Worm (Caenorhabditis elegans) whole organism, L3 larva: ENCODE data around the gene R03H10.7.

Experiments used
- R02D3.7 ChIP-seq: fragments of 150-350 bp; optimal IDR thresholded peaks from 2 replicates; lab custom pipeline; 2014; ENCODE audit warnings: missing biosample characterization, missing genetic modification characterization
- fos-1 ChIP-seq: fragments of 150-350 bp; optimal IDR thresholded peaks from 2 replicates; lab custom pipeline; 2014; ENCODE audit warnings: missing biosample characterization, missing genetic modification characterization
- nhr-12 ChIP-seq: fragments of 150-350 bp; optimal IDR thresholded peaks from 2 replicates; lab custom pipeline; 2014; ENCODE audit warnings: missing biosample characterization, missing genetic modification characterization
- nhr-43 ChIP-seq: sonication (generic microtip); optimal IDR thresholded peaks from 2 replicates; lab custom pipeline; 2016; ENCODE audit warnings: mild to moderate bottlenecking, missing genetic modification characterization, missing compliant biosample characterization; ENCODE audit not compliant: poor library complexity, severe bottlenecking
- nhr-77 ChIP-seq: fragments of 150-350 bp; optimal IDR thresholded peaks from 2 replicates; lab custom pipeline; 2014; ENCODE audit warnings: missing biosample characterization, missing genetic modification characterization
- pha-4 ChIP-seq: fragments of 150-350 bp; optimal IDR thresholded peaks from 2 replicates; lab custom pipeline; 2014; ENCODE audit warnings: missing biosample characterization, missing genetic modification reagents, missing genetic modification characterization

DNA sequence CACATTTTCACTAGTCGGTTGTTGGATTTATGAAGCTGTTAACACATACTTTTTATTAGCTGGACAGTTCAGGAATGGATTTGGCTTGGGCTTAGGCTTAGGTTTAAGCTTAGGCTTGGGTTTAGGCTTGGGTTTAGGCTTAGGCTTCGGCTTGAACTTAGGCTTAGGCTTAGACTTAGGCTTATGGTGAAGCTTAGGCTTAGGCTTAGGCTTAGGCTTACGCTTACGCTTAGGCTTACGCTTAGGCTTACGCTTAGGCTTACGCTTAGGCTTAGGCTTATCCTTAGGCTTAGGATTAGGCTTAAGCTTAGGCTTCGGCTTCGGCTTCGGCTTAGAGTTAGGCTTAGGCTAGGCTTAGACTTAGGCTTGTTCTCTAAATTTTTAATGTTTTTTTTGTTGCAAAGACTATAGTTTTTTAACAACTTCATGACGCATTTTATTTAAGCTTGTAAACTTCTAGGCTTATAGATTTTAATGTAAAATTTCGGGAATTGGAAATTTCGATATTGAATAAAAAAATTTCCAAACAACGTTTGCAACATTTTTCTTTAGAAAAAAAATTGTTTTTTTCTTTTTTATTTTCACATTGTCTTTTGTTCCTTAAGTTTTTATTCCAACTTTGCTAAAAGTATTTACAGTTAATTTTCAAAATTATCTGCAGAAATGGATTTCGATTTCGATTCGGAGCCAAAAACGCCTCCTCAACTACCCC lies 23.5 kb downstream of the R03H10.7 start, which contains the start of gene R03H10.2:
- TF ChIP-seq pha-4 (tag; lab: Kevin White, UChicago) (no peak), nhr-43 (tag; lab: Kevin White, UChicago) (no peak), nhr-12 (tag; lab: Kevin White, UChicago) (no peak), nhr-77 (tag; lab: Kevin White, UChicago) (no peak), fos-1 (tag; lab: Kevin White, UChicago) (no peak), R02D3.7 (tag; lab: Kevin White, UChicago) (no peak)
